Fruit fly (Drosophila melanogaster) whole organism, embryonic: ENCODE data around the gene RpS15Aa.

ENCODE experiments used
- Aef1 ChIP-seq: fragments of 200-800 bp; sonication (Bioruptor generic); IDR thresholded peaks from 3 replicates; pipeline ENCODE4 v1.3.6; 2022; ENCODE audit warnings: missing biosample characterization, missing genetic modification characterization
- B-H2 ChIP-seq: fragments of 200-800 bp; sonication (Bioruptor generic); optimal IDR thresholded peaks from 2 replicates; lab custom pipeline; 2018; ENCODE audit warnings: missing biosample characterization, mild to moderate bottlenecking, missing genetic modification characterization
- CG10979 ChIP-seq: fragments of 200-800 bp; sonication (Bioruptor generic); optimal IDR thresholded peaks from 2 replicates; lab custom pipeline; 2018; ENCODE audit warnings: missing biosample characterization, mild to moderate bottlenecking, missing genetic modification characterization, moderate library complexity
- CG11398 ChIP-seq: fragments of 200-800 bp; sonication (Bioruptor generic); optimal IDR thresholded peaks from 2 replicates; lab custom pipeline; 2016; ENCODE audit warnings: missing biosample characterization, missing genetic modification characterization
- CG11560 ChIP-seq: fragments of 200-800 bp; sonication (Bioruptor generic); IDR thresholded peaks from 3 replicates; pipeline ENCODE4 v1.3.6; 2022; ENCODE audit warnings: missing biosample characterization, missing genetic modification characterization
- CG12104 ChIP-seq: fragments of 200-800 bp; sonication (Bioruptor generic); optimal IDR thresholded peaks from 3 replicates; lab custom pipeline; 2016; ENCODE audit warnings: missing biosample characterization, missing genetic modification characterization
- CG14860 ChIP-seq: fragments of 200-800 bp; sonication (Bioruptor generic); IDR thresholded peaks from 3 replicates; pipeline ENCODE4 v1.3.6; 2022; ENCODE audit warnings: missing biosample characterization, missing genetic modification characterization; ENCODE audit not compliant: partially characterized antibody
- CG15514 ChIP-seq: fragments of 200-800 bp; sonication (Bioruptor generic); optimal IDR thresholded peaks from 3 replicates; lab custom pipeline; 2017; ENCODE audit warnings: missing biosample characterization, missing genetic modification characterization, mild to moderate bottlenecking, moderate library complexity, missing genetic modification reagents
- CG1602 ChIP-seq: fragments of 200-800 bp; sonication (Bioruptor generic); optimal IDR thresholded peaks from 3 replicates; lab custom pipeline; 2016; ENCODE audit warnings: missing biosample characterization, missing genetic modification characterization
- CG16779 ChIP-seq: fragments of 200-800 bp; sonication (Bioruptor generic); IDR thresholded peaks from 2 replicates; pipeline ENCODE4 v1.3.6; 2022; ENCODE audit warnings: missing biosample characterization, missing genetic modification characterization
- CG17612 ChIP-seq: fragments of 200-800 bp; sonication (Bioruptor generic); IDR thresholded peaks from 2 replicates; pipeline ENCODE4 v1.3.6; 2022; ENCODE audit warnings: missing biosample characterization, missing genetic modification characterization
- CG18599 ChIP-seq: fragments of 200-800 bp; sonication (Bioruptor generic); optimal IDR thresholded peaks from 3 replicates; lab custom pipeline; 2017; ENCODE audit warnings: missing biosample characterization, missing genetic modification characterization, mild to moderate bottlenecking, moderate library complexity, missing genetic modification reagents
- CG30431 ChIP-seq: fragments of 200-800 bp; sonication (Bioruptor generic); optimal IDR thresholded peaks from 2 replicates; lab custom pipeline; 2017; ENCODE audit warnings: missing biosample characterization, missing genetic modification characterization
- CG3163 ChIP-seq: fragments of 200-800 bp; sonication (Bioruptor generic); optimal IDR thresholded peaks from 3 replicates; lab custom pipeline; 2016; ENCODE audit warnings: missing biosample characterization, missing genetic modification characterization
- CG3281 ChIP-seq: fragments of 200-800 bp; sonication (Bioruptor generic); optimal IDR thresholded peaks from 3 replicates; lab custom pipeline; 2017; ENCODE audit warnings: missing biosample characterization, mild to moderate bottlenecking, missing genetic modification characterization
- CG42726 ChIP-seq: fragments of 200-800 bp; sonication (Bioruptor generic); IDR thresholded peaks from 2 replicates; pipeline ENCODE4 v1.3.6; 2022; ENCODE audit warnings: missing biosample characterization, missing genetic modification characterization; ENCODE audit not compliant: partially characterized antibody
- CG6654 ChIP-seq: fragments of 200-800 bp; sonication (Bioruptor generic); optimal IDR thresholded peaks from 2 replicates; lab custom pipeline; 2017; ENCODE audit warnings: missing biosample characterization, mild to moderate bottlenecking, missing genetic modification characterization
- CG6765 ChIP-seq: fragments of 200-800 bp; sonication (Bioruptor generic); optimal IDR thresholded peaks from 3 replicates; lab custom pipeline; 2017; ENCODE audit warnings: missing biosample characterization, mild to moderate bottlenecking, missing genetic modification characterization
- CG7556 ChIP-seq: fragments of 200-800 bp; sonication (Bioruptor generic); optimal IDR thresholded peaks from 2 replicates; lab custom pipeline; 2017; ENCODE audit warnings: missing biosample characterization, mild to moderate bottlenecking, missing genetic modification characterization
- CG7839 ChIP-seq: fragments of 200-800 bp; sonication (Bioruptor generic); optimal IDR thresholded peaks from 3 replicates; lab custom pipeline; 2018; ENCODE audit warnings: missing biosample characterization, mild to moderate bottlenecking, missing genetic modification characterization, moderate library complexity
- CG7987 ChIP-seq: fragments of 200-800 bp; sonication (Bioruptor generic); optimal IDR thresholded peaks from 2 replicates; lab custom pipeline; 2018; ENCODE audit warnings: missing biosample characterization, mild to moderate bottlenecking, missing genetic modification characterization, moderate library complexity
- CG8290 ChIP-seq, 3 experiments: fragments of 200-800 bp; sonication (Bioruptor generic); optimal IDR thresholded peaks; 2 replicates each; lab custom pipeline; 2016 to 2019; ENCODE audit warnings: missing biosample characterization in 3 of 3, missing genetic modification characterization in 3 of 3, mild to moderate bottlenecking in 2 of 3, moderate library complexity in 1 of 3
- CG8924 ChIP-seq: fragments of 200-800 bp; optimal IDR thresholded peaks from 3 replicates; lab custom pipeline; 2019; ENCODE audit warnings: missing biosample characterization, mild to moderate bottlenecking, missing genetic modification characterization, moderate library complexity
- ERR ChIP-seq: fragments of 200-800 bp; sonication (Bioruptor generic); optimal IDR thresholded peaks from 2 replicates; lab custom pipeline; 2016; ENCODE audit warnings: missing biosample characterization, missing genetic modification characterization
- HHEX ChIP-seq: fragments of 200-800 bp; sonication (Bioruptor generic); optimal IDR thresholded peaks from 3 replicates; lab custom pipeline; 2017; ENCODE audit warnings: missing biosample characterization, mild to moderate bottlenecking, missing genetic modification characterization, missing genetic modification reagents
- Pdp1 ChIP-seq, 2 experiments: fragments of 200-800 bp; sonication (Bioruptor generic); optimal IDR thresholded peaks; 3 replicates each; lab custom pipeline; 2016; ENCODE audit warnings: missing biosample characterization in 2 of 2, missing genetic modification characterization in 2 of 2, mild to moderate bottlenecking in 1 of 2, moderate library complexity in 1 of 2
- Rfx ChIP-seq: fragments of 200-800 bp; sonication (Bioruptor generic); IDR thresholded peaks from 2 replicates; pipeline ENCODE4 v1.3.6; 2022; ENCODE audit warnings: missing biosample characterization, missing genetic modification characterization
- abd-A ChIP-seq: fragments of 200-800 bp; sonication (Bioruptor generic); optimal IDR thresholded peaks from 3 replicates; lab custom pipeline; 2019; ENCODE audit warnings: missing biosample characterization, mild to moderate bottlenecking, missing genetic modification characterization, moderate library complexity
- bbx ChIP-seq: fragments of 200-800 bp; sonication (Bioruptor generic); IDR thresholded peaks from 2 replicates; pipeline ENCODE4 v1.3.6; 2022; ENCODE audit warnings: missing biosample characterization, missing genetic modification characterization; ENCODE audit not compliant: partially characterized antibody
- bigmax ChIP-seq: fragments of 200-800 bp; sonication (Bioruptor generic); optimal IDR thresholded peaks from 2 replicates; lab custom pipeline; 2018; ENCODE audit warnings: missing biosample characterization, mild to moderate bottlenecking, missing genetic modification characterization
- chif ChIP-seq, 2 experiments: fragments of 200-800 bp; sonication (Bioruptor generic); optimal IDR thresholded peaks; 3 replicates each; lab custom pipeline; 2016; ENCODE audit warnings: missing biosample characterization in 2 of 2, missing genetic modification characterization in 2 of 2
- chinmo ChIP-seq: fragments of 200-800 bp; sonication (Bioruptor generic); IDR thresholded peaks from 4 replicates; pipeline ENCODE4 v1.3.6; 2022; ENCODE audit warnings: missing biosample characterization, missing genetic modification characterization; ENCODE audit not compliant: partially characterized antibody
- ems ChIP-seq: fragments of 200-800 bp; sonication (Bioruptor generic); optimal IDR thresholded peaks from 3 replicates; lab custom pipeline; 2016; ENCODE audit warnings: missing biosample characterization, missing genetic modification characterization
- esg ChIP-seq: fragments of 200-800 bp; sonication (Bioruptor generic); conservative IDR thresholded peaks from 2 replicates; pipeline ENCODE4 v1.3.6; 2022; ENCODE audit warnings: missing biosample characterization, missing genetic modification characterization
- gem ChIP-seq: fragments of 200-800 bp; sonication (Bioruptor generic); optimal IDR thresholded peaks from 2 replicates; lab custom pipeline; 2019; ENCODE audit warnings: missing biosample characterization, mild to moderate bottlenecking, missing genetic modification characterization, moderate library complexity
- hb ChIP-seq: fragments of 200-800 bp; sonication (Bioruptor generic); IDR thresholded peaks from 3 replicates; pipeline ENCODE4 v1.3.6; 2022; ENCODE audit warnings: missing biosample characterization, missing genetic modification characterization; ENCODE audit not compliant: partially characterized antibody
- lab ChIP-seq: fragments of 200-800 bp; sonication (Bioruptor generic); optimal IDR thresholded peaks from 3 replicates; lab custom pipeline; 2017; ENCODE audit warnings: missing biosample characterization, missing genetic modification characterization, mild to moderate bottlenecking, moderate library complexity, missing genetic modification reagents
- p53 ChIP-seq: fragments of 200-800 bp; sonication (Bioruptor generic); optimal IDR thresholded peaks from 2 replicates; lab custom pipeline; 2016; ENCODE audit warnings: missing biosample characterization, missing genetic modification characterization
- pnt ChIP-seq: fragments of 200-800 bp; sonication (Bioruptor generic); optimal IDR thresholded peaks from 3 replicates; lab custom pipeline; 2016; ENCODE audit warnings: missing biosample characterization, missing genetic modification characterization
- prd ChIP-seq, 3 experiments: fragments of >200 bp in 2 of 3; fragments of 200-800 bp in 1 of 3; sonication (Bioruptor generic) in 1 of 3; optimal IDR thresholded peaks in 2 of 3; IDR thresholded peaks in 1 of 3; 2 replicates in 2 of 3; 3 replicates in 1 of 3; pipeline versions ENCODE4 v1.3.6 to Lab custom; 2017 to 2022; ENCODE audit warnings: missing biosample characterization in 1 of 3, missing genetic modification characterization in 1 of 3
- repo ChIP-seq: fragments of 200-800 bp; sonication (Bioruptor generic); optimal IDR thresholded peaks from 2 replicates; lab custom pipeline; 2016; ENCODE audit warnings: missing biosample characterization, missing genetic modification characterization
- ssp ChIP-seq: fragments of 200-800 bp; sonication (Bioruptor generic); IDR thresholded peaks from 2 replicates; pipeline ENCODE4 v1.3.6; 2022; ENCODE audit warnings: missing biosample characterization, missing genetic modification characterization
- wor ChIP-seq: fragments of 200-800 bp; sonication (Bioruptor generic); IDR thresholded peaks from 2 replicates; pipeline ENCODE4 v1.3.6; 2022; ENCODE audit warnings: missing biosample characterization, missing genetic modification characterization
- zen ChIP-seq: fragments of 200-800 bp; sonication (Bioruptor generic); optimal IDR thresholded peaks from 3 replicates; lab custom pipeline; 2018; ENCODE audit warnings: missing biosample characterization, mild to moderate bottlenecking, missing genetic modification characterization, moderate library complexity
- zf30C ChIP-seq: fragments of 200-800 bp; sonication (Bioruptor generic); optimal IDR thresholded peaks from 3 replicates; lab custom pipeline; 2018; ENCODE audit warnings: missing biosample characterization, mild to moderate bottlenecking, missing genetic modification characterization

The RpS15Aa gene

dm6 chrX:13358240-13358799 lies 20.8 kb upstream of the RpS15Aa start (continued):
- TF ChIP-seq esg (GFP tag; lab: Robert Waterston, UW), result no peak
- no peak for TF ChIP-seq CG12104
- no peak for TF ChIP-seq CG7987 (GFP tag; lab: Kevin White, UChicago)
- no peak for TF ChIP-seq Rfx
- TF ChIP-seq CG6654, result no peak
- TF ChIP-seq CG42726 (GFP tag; lab: Robert Waterston, UW), result peak; percentile 50; the same call in 1 of the 2 replicates
- no peak for TF ChIP-seq bigmax
- no peak for TF ChIP-seq chinmo (GFP tag; lab: Robert Waterston, UW)
- TF ChIP-seq ssp (GFP tag; lab: Robert Waterston, UW), result no peak
- TF ChIP-seq B-H2 (GFP tag; lab: Kevin White, UChicago), result no peak
- no peak for TF ChIP-seq CG11398 (GFP tag; lab: Kevin White, UChicago)
- TF ChIP-seq repo, result no peak
- no peak for TF ChIP-seq zf30C (GFP tag; lab: Kevin White, UChicago)
- TF ChIP-seq hb (GFP tag; lab: Robert Waterston, UW), result peak; percentile 47; the same call in 1 of the 3 replicates
- no peak for TF ChIP-seq ems (GFP tag; lab: Kevin White, UChicago)
- TF ChIP-seq CG15514 (GFP tag; lab: Kevin White, UChicago), result no peak

- TF ChIP-seq CG6765 (GFP tag; lab: Kevin White, UChicago), result no peak
- TF ChIP-seq CG10979 (tag; lab: Kevin White, UChicago), result no peak
- TF ChIP-seq B-H2 (GFP tag; lab: Kevin White, UChicago), result no peak
- no peak for TF ChIP-seq CG11560
- peak; percentile 29; the same call in 1 of the 2 replicates for TF ChIP-seq CG17612 (GFP tag; lab: Robert Waterston, UW)
- no peak for TF ChIP-seq CG3163
- peak; percentile 76 for TF ChIP-seq CG8290 (GFP tag; optimal IDR thresholded peaks at IDR 0.05; lab: Kevin White, UChicago)
- peak in 1 of 2 experiments; percentile 94 for TF ChIP-seq CG8290 (tag; optimal IDR thresholded peaks at IDR 0.05; lab: Kevin White, UChicago)
- no peak for TF ChIP-seq abd-A (tag; lab: Kevin White, UChicago)
- TF ChIP-seq prd (optimal IDR thresholded peaks at IDR 0.05; lab: Kevin White, UChicago), result no peak
- no peak for TF ChIP-seq prd (GFP tag; IDR thresholded peaks at IDR 0.05; lab: Robert Waterston, UW)
- no peak for TF ChIP-seq Aef1 (GFP tag; lab: Robert Waterston, UW)
Observed at dm6 chrX:13346998-13347397, 9.5 kb upstream of the RpS15Aa start.

dm6 chrX:13345327-13345726 lies 7.8 kb upstream of the RpS15Aa start:
- TF ChIP-seq chif (GFP tag; optimal IDR thresholded peaks at IDR 0.05; lab: Kevin White, UChicago), result no peak
- TF ChIP-seq HHEX (GFP tag; lab: Kevin White, UChicago), result no peak
- TF ChIP-seq CG7556 (GFP tag; lab: Kevin White, UChicago), result no peak
- no peak for TF ChIP-seq CG1602 (GFP tag; lab: Kevin White, UChicago)
- TF ChIP-seq p53, result no peak
- no peak for TF ChIP-seq ERR (GFP tag; lab: Kevin White, UChicago)
- no peak for TF ChIP-seq wor (GFP tag; lab: Robert Waterston, UW)
- TF ChIP-seq Pdp1 (GFP tag; optimal IDR thresholded peaks at IDR 0.05; lab: Kevin White, UChicago), result no peak
- no peak for TF ChIP-seq bbx
- TF ChIP-seq hb (GFP tag; lab: Robert Waterston, UW), result no peak
- TF ChIP-seq CG3281 (GFP tag; lab: Kevin White, UChicago), result peak; percentile 3
- no peak for TF ChIP-seq CG8924
- no peak for TF ChIP-seq CG8290 (GFP tag; optimal IDR thresholded peaks at IDR 0.05; lab: Kevin White, UChicago)
- TF ChIP-seq CG8290 (tag; optimal IDR thresholded peaks at IDR 0.05; lab: Kevin White, UChicago), result no peak
- no peak for TF ChIP-seq pnt (GFP tag; lab: Kevin White, UChicago)
- TF ChIP-seq zen, result no peak
- peak; percentile 25 for TF ChIP-seq gem (tag; lab: Kevin White, UChicago)
- peak; percentile 8 for TF ChIP-seq CG7839 (tag; lab: Kevin White, UChicago)
- 0 out of 3 replicates have a peak, but pooled peaks have one; percentile 20 for TF ChIP-seq CG14860 (GFP tag; lab: Robert Waterston, UW)
- no peak for TF ChIP-seq CG16779 (GFP tag; lab: Robert Waterston, UW)
- TF ChIP-seq lab (GFP tag; lab: Kevin White, UChicago), result peak; percentile 21
- no peak for TF ChIP-seq CG30431 (GFP tag; lab: Kevin White, UChicago)
- no peak for TF ChIP-seq CG42726 (GFP tag; lab: Robert Waterston, UW)
- peak; percentile 40 for TF ChIP-seq CG18599 (GFP tag; lab: Kevin White, UChicago)
